Fruit fly (Drosophila melanogaster) whole organism, embryonic: Measurements from ENCODE around the gene Pgant35A.
A peak's percentile ranks its signal among the peaks of the same experiment; 100 is the strongest.

Experiments
- CG11456 ChIP-seq: fragments of 200-800 bp; sonication (Bioruptor generic); IDR thresholded peaks from 3 replicates; pipeline ENCODE4 v1.3.6; 2022; ENCODE audit warnings: missing biosample characterization, missing genetic modification characterization
- CG11504 ChIP-seq: fragments of 200-800 bp; sonication (Bioruptor generic); optimal IDR thresholded peaks from 3 replicates; lab custom pipeline; 2019; ENCODE audit warnings: missing biosample characterization, mild to moderate bottlenecking, missing genetic modification characterization, moderate library complexity
- CG12659 ChIP-seq: fragments of 200-800 bp; sonication (Bioruptor generic); optimal IDR thresholded peaks from 3 replicates; lab custom pipeline; 2017; ENCODE audit warnings: mild to moderate bottlenecking, missing biosample characterization, missing genetic modification reagents, missing genetic modification characterization
- CG13287 ChIP-seq: fragments of 200-800 bp; sonication (Bioruptor generic); IDR thresholded peaks from 2 replicates; pipeline ENCODE4 v1.3.6; 2022; ENCODE audit warnings: missing biosample characterization, missing genetic modification characterization; ENCODE audit not compliant: partially characterized antibody
- CG14667 ChIP-seq: fragments of 200-800 bp; sonication (Bioruptor generic); IDR thresholded peaks from 2 replicates; pipeline ENCODE4 v1.3.6; 2022; ENCODE audit warnings: missing biosample characterization, missing genetic modification characterization
- CG1603 ChIP-seq: fragments of 200-800 bp; sonication (Bioruptor generic); optimal IDR thresholded peaks from 2 replicates; lab custom pipeline; 2019; ENCODE audit warnings: missing biosample characterization, mild to moderate bottlenecking, missing genetic modification characterization, moderate library complexity
- CG18011 ChIP-seq: fragments of 200-800 bp; sonication (Bioruptor generic); optimal IDR thresholded peaks from 2 replicates; lab custom pipeline; 2017; ENCODE audit warnings: missing biosample characterization, missing genetic modification characterization, mild to moderate bottlenecking, moderate library complexity, missing genotype
- CG1832 ChIP-seq: fragments of 200-800 bp; sonication (Bioruptor generic); optimal IDR thresholded peaks from 2 replicates; lab custom pipeline; 2017; ENCODE audit warnings: missing biosample characterization, mild to moderate bottlenecking, missing genetic modification characterization, inconsistent platforms
- CG34422 ChIP-seq: fragments of 200-800 bp; sonication (Bioruptor generic); IDR thresholded peaks from 3 replicates; pipeline ENCODE4 v1.3.6; 2022; ENCODE audit warnings: missing biosample characterization, missing genetic modification characterization
- CG3995 ChIP-seq: fragments of 200-800 bp; sonication (Bioruptor generic); optimal IDR thresholded peaks from 3 replicates; lab custom pipeline; 2016; ENCODE audit warnings: missing biosample characterization, missing genetic modification characterization
- CG6683 ChIP-seq: fragments of 200-800 bp; sonication (Bioruptor generic); optimal IDR thresholded peaks from 2 replicates; lab custom pipeline; 2017; ENCODE audit warnings: missing biosample characterization, mild to moderate bottlenecking, missing genetic modification characterization, missing genetic modification reagents
- CG7271 ChIP-seq: fragments of 200-800 bp; sonication (Bioruptor generic); optimal IDR thresholded peaks from 2 replicates; lab custom pipeline; 2018; ENCODE audit warnings: missing biosample characterization, mild to moderate bottlenecking, missing genetic modification characterization, moderate library complexity
- CG7786 ChIP-seq: fragments of 200-800 bp; sonication (Bioruptor generic); optimal IDR thresholded peaks from 2 replicates; lab custom pipeline; 2016; ENCODE audit warnings: missing biosample characterization, missing genetic modification characterization
- CG7987 ChIP-seq: fragments of 200-800 bp; sonication (Bioruptor generic); optimal IDR thresholded peaks from 2 replicates; lab custom pipeline; 2018; ENCODE audit warnings: missing biosample characterization, mild to moderate bottlenecking, missing genetic modification characterization, moderate library complexity
- CG8281 ChIP-seq: fragments of 200-800 bp; sonication (Bioruptor generic); optimal IDR thresholded peaks from 2 replicates; lab custom pipeline; 2018; ENCODE audit warnings: missing biosample characterization, mild to moderate bottlenecking, missing genetic modification characterization, moderate library complexity
- CG8765 ChIP-seq: fragments of 200-800 bp; sonication (Bioruptor generic); IDR thresholded peaks from 2 replicates; pipeline ENCODE4 v1.3.6; 2022; ENCODE audit warnings: missing biosample characterization, missing genetic modification characterization
- CrebB ChIP-seq: fragments of 200-800 bp; sonication (Bioruptor generic); optimal IDR thresholded peaks from 3 replicates; lab custom pipeline; 2018; ENCODE audit warnings: missing biosample characterization, mild to moderate bottlenecking, missing genetic modification characterization
- Dref ChIP-seq: fragments of 200-800 bp; sonication (Bioruptor generic); IDR thresholded peaks from 2 replicates; pipeline ENCODE4 v1.3.6; 2022; ENCODE audit warnings: missing biosample characterization, missing genetic modification characterization
- ERR ChIP-seq: fragments of 200-800 bp; sonication (Bioruptor generic); optimal IDR thresholded peaks from 2 replicates; lab custom pipeline; 2016; ENCODE audit warnings: missing biosample characterization, missing genetic modification characterization
- Eip74EF ChIP-seq, 2 experiments: fragments of 200-800 bp in 1 of 2; fragments of >200 bp in 1 of 2; sonication (Bioruptor generic) in 1 of 2; optimal IDR thresholded peaks; 2 replicates each; lab custom pipeline; 2017 to 2019; ENCODE audit warnings: missing biosample characterization in 2 of 2, missing genetic modification characterization in 2 of 2, mild to moderate bottlenecking in 1 of 2, moderate library complexity in 1 of 2
- Ets65A ChIP-seq: fragments of 200-800 bp; sonication (Bioruptor generic); peaks from one replicate; lab custom pipeline; 2016; ENCODE audit warnings: missing biosample characterization, missing genetic modification characterization
- HLH4C ChIP-seq: fragments of 200-800 bp; sonication (Bioruptor generic); IDR thresholded peaks from 3 replicates; pipeline ENCODE4 v1.3.6; 2022; ENCODE audit warnings: missing biosample characterization, missing genetic modification characterization; ENCODE audit not compliant: partially characterized antibody
- HLHmδ ChIP-seq: fragments of 200-800 bp; sonication (Bioruptor generic); optimal IDR thresholded peaks from 2 replicates; lab custom pipeline; 2018; ENCODE audit warnings: missing biosample characterization, mild to moderate bottlenecking, missing genetic modification characterization, moderate library complexity
- Myb ChIP-seq: fragments of 200-800 bp; sonication (Bioruptor generic); optimal IDR thresholded peaks from 2 replicates; lab custom pipeline; 2016; ENCODE audit warnings: missing biosample characterization, missing genetic modification characterization
- Oaz ChIP-seq: fragments of 200-800 bp; sonication (Bioruptor generic); IDR thresholded peaks from 2 replicates; pipeline ENCODE4 v1.3.6; 2022; ENCODE audit warnings: missing biosample characterization, missing genetic modification characterization
- Pdp1 ChIP-seq, 2 experiments: fragments of 200-800 bp; sonication (Bioruptor generic); optimal IDR thresholded peaks; 3 replicates each; lab custom pipeline; 2016; ENCODE audit warnings: missing biosample characterization in 2 of 2, missing genetic modification characterization in 2 of 2, mild to moderate bottlenecking in 1 of 2, moderate library complexity in 1 of 2
- Rx ChIP-seq: fragments of 200-800 bp; sonication (Bioruptor generic); IDR thresholded peaks from 2 replicates; pipeline ENCODE4 v1.3.6; 2022; ENCODE audit warnings: missing biosample characterization, missing genetic modification characterization
- bcd ChIP-seq: fragments of 200-800 bp; sonication (Bioruptor generic); optimal IDR thresholded peaks from 2 replicates; lab custom pipeline; 2017; ENCODE audit warnings: missing biosample characterization, mild to moderate bottlenecking, missing genetic modification characterization
- croc ChIP-seq: fragments of 200-800 bp; sonication (Bioruptor generic); conservative IDR thresholded peaks from 3 replicates; pipeline ENCODE4 v1.3.6; 2022; ENCODE audit warnings: missing biosample characterization, missing genetic modification characterization
- dimm ChIP-seq: fragments of 200-800 bp; sonication (Bioruptor generic); IDR thresholded peaks from 2 replicates; pipeline ENCODE4 v1.3.6; 2022; ENCODE audit warnings: missing biosample characterization, missing genetic modification characterization
- disco-r ChIP-seq: fragments of 200-800 bp; sonication (Bioruptor generic); optimal IDR thresholded peaks from 2 replicates; lab custom pipeline; 2016; ENCODE audit warnings: missing biosample characterization, missing genetic modification characterization
- fd3F ChIP-seq: fragments of 200-800 bp; sonication (Bioruptor generic); optimal IDR thresholded peaks from 2 replicates; lab custom pipeline; 2018; ENCODE audit warnings: missing biosample characterization, mild to moderate bottlenecking, missing genetic modification characterization, moderate library complexity
- mld ChIP-seq: fragments of 200-800 bp; sonication (Bioruptor generic); IDR thresholded peaks from 3 replicates; pipeline ENCODE4 v1.3.6; 2022; ENCODE audit warnings: missing biosample characterization, missing genetic modification characterization; ENCODE audit not compliant: partially characterized antibody
- pros ChIP-seq: fragments of 200-800 bp; sonication (Bioruptor generic); optimal IDR thresholded peaks from 3 replicates; lab custom pipeline; 2019; ENCODE audit warnings: missing biosample characterization, mild to moderate bottlenecking, missing genetic modification characterization, moderate library complexity
- sc ChIP-seq, 3 experiments: fragments of >200 bp in 2 of 3; fragments of 200-800 bp in 1 of 3; sonication (Bioruptor generic) in 1 of 3; optimal IDR thresholded peaks; 2 replicates in 2 of 3; 3 replicates in 1 of 3; lab custom pipeline; 2017; ENCODE audit warnings: mild to moderate bottlenecking in 1 of 3, missing biosample characterization in 1 of 3, missing genetic modification characterization in 1 of 3, missing genetic modification reagents in 1 of 3
- sd ChIP-seq: fragments of 200-800 bp; sonication (Bioruptor generic); optimal IDR thresholded peaks from 3 replicates; lab custom pipeline; 2018; ENCODE audit warnings: missing biosample characterization, mild to moderate bottlenecking, missing genetic modification characterization, moderate library complexity
- sens ChIP-seq: fragments of 200-800 bp; sonication (Bioruptor generic); peaks from one replicate; lab custom pipeline; 2016; ENCODE audit warnings: missing biosample characterization, missing genetic modification characterization
- sim ChIP-seq: fragments of 200-800 bp; sonication (Bioruptor generic); IDR thresholded peaks from 2 replicates; pipeline ENCODE4 v1.3.6; 2022; ENCODE audit warnings: missing biosample characterization, missing genetic modification characterization
- so ChIP-seq: fragments of 200-800 bp; sonication (Bioruptor generic); IDR thresholded peaks from 3 replicates; pipeline ENCODE4 v1.3.6; 2022; ENCODE audit warnings: missing biosample characterization, missing genetic modification characterization
- tll ChIP-seq, 2 experiments: fragments of 200-800 bp in 1 of 2; fragments of >200 bp in 1 of 2; sonication (Bioruptor generic) in 1 of 2; optimal IDR thresholded peaks; 2 replicates each; lab custom pipeline; 2017 to 2019; ENCODE audit warnings: missing biosample characterization in 2 of 2, missing genetic modification characterization in 2 of 2, mild to moderate bottlenecking in 1 of 2, moderate library complexity in 1 of 2
- tx ChIP-seq: fragments of 200-800 bp; sonication (Bioruptor generic); optimal IDR thresholded peaks from 2 replicates; lab custom pipeline; 2016; ENCODE audit warnings: missing biosample characterization, missing genetic modification characterization
- unc-4 ChIP-seq: fragments of 200-800 bp; sonication (Bioruptor generic); IDR thresholded peaks from 2 replicates; pipeline ENCODE4 v1.3.6; 2022; ENCODE audit warnings: missing biosample characterization, missing genetic modification characterization; ENCODE audit not compliant: partially characterized antibody

Pgant35A gene

dm6 chr2L:14348602-14349001, 10.4 kb upstream of the Pgant35A start, which contains the start of gene mTTF (continued):
- no peak for TF ChIP-seq CG1832 (GFP tag; lab: Kevin White, UChicago)
- peak; percentile 56; the same call in 1 of the 3 replicates for TF ChIP-seq HLH4C (GFP tag; lab: Robert Waterston, UW)
- TF ChIP-seq Rx (GFP tag; lab: Robert Waterston, UW): no peak
- TF ChIP-seq sc (optimal IDR thresholded peaks at IDR 0.05; lab: Kevin White, UChicago): no peak
- TF ChIP-seq sc (GFP tag; optimal IDR thresholded peaks at IDR 0.05; lab: Kevin White, UChicago): no peak
- peak; percentile 97 for TF ChIP-seq Dref (GFP tag; lab: Robert Waterston, UW)
- no peak for TF ChIP-seq CG11456 (GFP tag; lab: Robert Waterston, UW)
- TF ChIP-seq CG12659: peak; percentile 1
- TF ChIP-seq, all 482 proteins: peak for 57

DNA sequence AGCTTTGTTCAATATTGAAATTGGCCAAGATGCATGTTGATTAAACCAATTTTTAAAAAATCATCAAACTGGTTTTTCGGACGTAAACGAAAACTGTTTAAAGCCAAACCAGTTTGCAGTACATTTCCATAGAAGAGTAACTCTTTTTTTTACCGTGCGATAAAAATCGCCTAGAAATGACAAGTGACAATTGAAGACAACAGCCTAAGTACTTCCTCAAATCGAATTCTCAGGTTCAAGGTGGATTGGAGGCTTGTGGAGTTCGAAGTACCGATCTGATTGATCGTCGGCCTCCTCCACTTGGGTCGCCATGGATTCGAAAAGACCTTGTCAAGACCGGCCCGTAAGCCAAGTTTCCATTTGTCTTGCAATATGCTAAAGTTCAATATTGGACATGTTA, 8.5 kb upstream of the Pgant35A start:
- no peak for TF ChIP-seq fd3F (GFP tag; lab: Kevin White, UChicago)
- TF ChIP-seq tx (GFP tag; lab: Kevin White, UChicago): no peak
- TF ChIP-seq disco-r (GFP tag; lab: Kevin White, UChicago): no peak
- no peak for TF ChIP-seq pros (GFP tag; lab: Kevin White, UChicago)
- TF ChIP-seq CG6683 (GFP tag; lab: Kevin White, UChicago): no peak
- no peak for TF ChIP-seq CG14667 (GFP tag; lab: Robert Waterston, UW)
- peak; percentile 47 for TF ChIP-seq sens (GFP tag; lab: Kevin White, UChicago)
- TF ChIP-seq mld (GFP tag; lab: Robert Waterston, UW): no peak
- peak in 1 of 2 experiments; percentile 63 for TF ChIP-seq Eip74EF (GFP tag; optimal IDR thresholded peaks at IDR 0.05; lab: Kevin White, UChicago)
- no peak for TF ChIP-seq CG8281 (tag; lab: Kevin White, UChicago)
- TF ChIP-seq CG1603 (tag; lab: Kevin White, UChicago): no peak
- no peak for TF ChIP-seq CG7786
- TF ChIP-seq croc (GFP tag; lab: Robert Waterston, UW): no peak
- TF ChIP-seq unc-4 (GFP tag; lab: Robert Waterston, UW): no peak

dm6 chr2L:14351441-14352127, 7.5 kb upstream of the Pgant35A start, which contains the start of gene CG43052:
CG43052 (plus strand) TSS chr2L:14352077.
- TF ChIP-seq CrebB (tag; lab: Kevin White, UChicago): no peak
- TF ChIP-seq CG13287 (GFP tag; lab: Robert Waterston, UW): 0 out of 2 replicates have a peak, but pooled peaks have one; percentile 12
- peak; percentile 89 for TF ChIP-seq CG3995 (GFP tag; lab: Kevin White, UChicago)
- TF ChIP-seq Myb: peak; percentile 53
- TF ChIP-seq sim: no peak
- TF ChIP-seq CG34422: no peak
- TF ChIP-seq Oaz (GFP tag; lab: Robert Waterston, UW): no peak
- TF ChIP-seq, all 482 proteins: peak for 3

DNA sequence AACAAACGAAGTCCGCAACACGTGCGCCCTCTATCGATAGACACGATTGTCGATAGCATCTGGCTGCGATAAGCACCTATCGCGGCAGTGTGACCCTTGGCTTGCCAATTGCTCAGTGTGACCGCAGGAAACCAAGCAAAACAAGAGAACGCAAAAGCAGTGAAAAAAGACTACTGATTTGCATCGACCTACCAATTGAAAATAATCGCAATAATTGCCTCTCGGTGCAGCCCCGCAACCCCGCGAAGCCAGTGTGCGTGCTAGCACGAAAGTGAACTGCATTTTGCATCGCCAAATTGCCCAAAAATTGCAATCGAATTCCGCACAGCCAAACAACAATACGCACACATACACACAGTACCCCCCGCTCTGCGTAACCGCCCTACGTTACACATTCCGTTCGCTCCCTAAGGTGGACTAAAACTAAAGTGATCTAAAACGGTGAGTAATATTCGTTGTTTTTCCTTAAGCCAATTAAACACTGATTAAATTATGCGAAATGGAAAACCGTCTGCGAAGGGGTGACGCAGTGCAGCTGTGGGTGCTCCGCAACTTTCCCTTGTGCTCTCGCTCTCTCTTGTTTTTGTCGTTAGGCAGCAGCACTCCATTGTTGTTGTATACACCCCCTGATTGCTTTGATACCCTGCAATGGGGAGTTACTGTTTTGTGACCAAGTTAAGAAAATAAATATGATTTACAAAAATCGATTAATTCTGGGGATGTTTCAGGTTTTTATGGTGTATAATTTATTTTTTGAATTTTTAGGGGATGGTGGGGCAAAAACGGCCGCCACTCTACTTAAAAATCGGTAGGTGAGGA, 3.8 kb upstream of the Pgant35A start, which contains the start of gene Rab14:
Rab14 (plus strand) TSS at position 113 of the 819 bp plus-strand sequence.
- TF ChIP-seq Ets65A (peak; percentile 91), bcd (peak; percentile 72), Pdp1 (GFP tag; optimal IDR thresholded peaks at IDR 0.05; lab: Kevin White, UChicago) (peak; percentile 47 to 78), sd (peak; percentile 99), CG7987 (peak; percentile 80), HLHmδ (no peak), CG18011 (GFP tag; lab: Kevin White, UChicago) (peak; percentile 50), CG7271 (tag; lab: Kevin White, UChicago) (no peak), tll (GFP tag; optimal IDR thresholded peaks at IDR 0.05; lab: Kevin White, UChicago) (no peak), ERR (GFP tag; lab: Kevin White, UChicago) (peak; percentile 20), so (GFP tag; lab: Robert Waterston, UW) (no peak), CG8765 (GFP tag; lab: Robert Waterston, UW) (peak; percentile 35; the same call in 1 of the 2 replicates), dimm (GFP tag; lab: Robert Waterston, UW) (peak; percentile 15; the same call in 1 of the 2 replicates), CG11504 (tag; lab: Kevin White, UChicago) (peak; percentile 87)
